Worm (Caenorhabditis elegans): ENCODE measurements around the gene C33H5.13.

DNA sequence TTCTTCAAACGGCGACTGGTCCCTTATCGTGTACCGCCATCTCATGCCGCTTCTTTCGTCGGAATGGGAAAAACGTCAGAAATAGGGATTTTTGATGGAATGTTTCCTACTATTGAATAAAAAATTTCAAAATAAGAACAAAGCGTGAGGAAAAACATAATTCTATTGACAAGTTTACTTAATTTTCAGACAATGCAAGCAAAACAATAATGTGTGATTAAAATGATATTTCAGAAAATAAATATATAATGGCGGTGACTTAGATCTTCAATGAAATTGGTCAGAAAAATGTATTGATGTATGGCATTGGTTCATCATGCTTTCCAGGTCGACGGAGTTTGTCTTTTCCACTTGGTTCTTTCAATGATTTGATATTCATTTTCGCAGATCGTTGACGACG lies 2.6 kb upstream of the C33H5.13 start, which contains the start of gene ntp-1:
- no peak for TF ChIP-seq unc-62 (GFP tag; optimal IDR thresholded peaks at IDR 0.05)
- TF ChIP-seq tbx-8 (GFP tag; optimal IDR thresholded peaks at IDR 0.05), result no peak
- no peak for TF ChIP-seq nhr-76 (tag; optimal IDR thresholded peaks at IDR 0.05)
- TF ChIP-seq unc-120 (tag; optimal IDR thresholded peaks at IDR 0.05; ENCODE audit: poor library complexity, severe bottlenecking), result no peak
- TF ChIP-seq hlh-1 (tag; optimal IDR thresholded peaks at IDR 0.05), result no peak
- no peak for TF ChIP-seq unc-39 (tag; optimal IDR thresholded peaks at IDR 0.05)
- no peak for TF ChIP-seq sptf-1 (tag; optimal IDR thresholded peaks at IDR 0.05)

Data from whole organism, mixed stage, embryonic.